Fruit fly (Drosophila melanogaster) whole organism, embryonic: ENCODE data around the gene simj.
A peak's percentile ranks its signal among the peaks of the same experiment; 100 is the strongest.

Experiments
- Ada2b ChIP-seq: fragments of 200-800 bp; sonication (Bioruptor generic); IDR thresholded peaks from 2 replicates; pipeline ENCODE4 v1.3.6; 2022; ENCODE audit warnings: missing biosample characterization, missing genetic modification characterization
- Asciz ChIP-seq: fragments of 200-800 bp; sonication (Bioruptor generic); optimal IDR thresholded peaks from 2 replicates; lab custom pipeline; 2017; ENCODE audit warnings: missing biosample characterization, mild to moderate bottlenecking, missing genetic modification characterization, missing genetic modification reagents
- BEAF-32 ChIP-seq: fragments of 200-800 bp; sonication (Bioruptor generic); optimal IDR thresholded peaks from 3 replicates; lab custom pipeline; 2017; ENCODE audit warnings: missing biosample characterization, missing genetic modification characterization, mild to moderate bottlenecking, moderate library complexity, missing genetic modification reagents
- CG10147 ChIP-seq: fragments of 200-800 bp; sonication (Bioruptor generic); optimal IDR thresholded peaks from 2 replicates; lab custom pipeline; 2019; ENCODE audit warnings: missing biosample characterization, mild to moderate bottlenecking, missing genetic modification characterization, moderate library complexity
- CG10543 ChIP-seq: fragments of 200-800 bp; sonication (Bioruptor generic); optimal IDR thresholded peaks from 3 replicates; lab custom pipeline; 2017; ENCODE audit warnings: missing biosample characterization, mild to moderate bottlenecking, missing genetic modification characterization, moderate library complexity
- CG10654 ChIP-seq: fragments of 200-800 bp; sonication (Bioruptor generic); optimal IDR thresholded peaks from 2 replicates; lab custom pipeline; 2016; ENCODE audit warnings: missing biosample characterization, missing genetic modification characterization
- CG11093 ChIP-seq: fragments of 200-800 bp; sonication (Bioruptor generic); IDR thresholded peaks from 3 replicates; pipeline ENCODE4 v1.3.6; 2022; ENCODE audit warnings: missing biosample characterization, missing genetic modification characterization
- CG1233 ChIP-seq: fragments of 200-800 bp; sonication (Bioruptor generic); optimal IDR thresholded peaks from 4 replicates; lab custom pipeline; 2018; ENCODE audit warnings: missing biosample characterization, mild to moderate bottlenecking, missing genetic modification characterization
- CG12744 ChIP-seq: fragments of 200-800 bp; sonication (Bioruptor generic); optimal IDR thresholded peaks from 2 replicates; lab custom pipeline; 2016; ENCODE audit warnings: missing biosample characterization, missing genetic modification characterization
- CG13123 ChIP-seq: fragments of 200-800 bp; sonication (Bioruptor generic); optimal IDR thresholded peaks from 2 replicates; lab custom pipeline; 2016; ENCODE audit warnings: missing biosample characterization, missing genetic modification characterization
- CG17568 ChIP-seq: fragments of 200-800 bp; sonication (Bioruptor generic); optimal IDR thresholded peaks from 2 replicates; lab custom pipeline; 2018; ENCODE audit warnings: missing biosample characterization, mild to moderate bottlenecking, missing genetic modification characterization, moderate library complexity
- CG17612 ChIP-seq: fragments of 200-800 bp; sonication (Bioruptor generic); IDR thresholded peaks from 2 replicates; pipeline ENCODE4 v1.3.6; 2022; ENCODE audit warnings: missing biosample characterization, missing genetic modification characterization
- CG18262 ChIP-seq: fragments of 200-800 bp; optimal IDR thresholded peaks from 3 replicates; lab custom pipeline; 2019; ENCODE audit warnings: missing biosample characterization, mild to moderate bottlenecking, missing genetic modification characterization, moderate library complexity
- CG18476 ChIP-seq: fragments of 200-800 bp; sonication (Bioruptor generic); optimal IDR thresholded peaks from 2 replicates; lab custom pipeline; 2016; ENCODE audit warnings: missing biosample characterization, mild to moderate bottlenecking, missing genetic modification characterization
- CG18764 ChIP-seq: fragments of 200-800 bp; sonication (Bioruptor generic); optimal IDR thresholded peaks from 3 replicates; lab custom pipeline; 2016; ENCODE audit warnings: missing biosample characterization, missing genetic modification characterization
- CG30403 ChIP-seq: fragments of 200-800 bp; sonication (Bioruptor generic); optimal IDR thresholded peaks from 3 replicates; lab custom pipeline; 2016; ENCODE audit warnings: missing biosample characterization, missing genetic modification characterization
- CG31224 ChIP-seq: fragments of 200-800 bp; sonication (Bioruptor generic); IDR thresholded peaks from 2 replicates; pipeline ENCODE4 v1.3.6; 2022; ENCODE audit warnings: missing biosample characterization, missing genetic modification characterization
- CG4328 ChIP-seq: fragments of 200-800 bp; sonication (Bioruptor generic); optimal IDR thresholded peaks from 3 replicates; lab custom pipeline; 2017; ENCODE audit warnings: missing biosample characterization, missing genetic modification reagents, missing genetic modification characterization
- CG7372 ChIP-seq: fragments of 200-800 bp; sonication (Bioruptor generic); IDR thresholded peaks from 2 replicates; pipeline ENCODE4 v1.3.6; 2022; ENCODE audit warnings: missing biosample characterization, missing genetic modification characterization
- CG8765 ChIP-seq: fragments of 200-800 bp; sonication (Bioruptor generic); IDR thresholded peaks from 2 replicates; pipeline ENCODE4 v1.3.6; 2022; ENCODE audit warnings: missing biosample characterization, missing genetic modification characterization
- CG8924 ChIP-seq: fragments of 200-800 bp; optimal IDR thresholded peaks from 3 replicates; lab custom pipeline; 2019; ENCODE audit warnings: missing biosample characterization, mild to moderate bottlenecking, missing genetic modification characterization, moderate library complexity
- CG9817 ChIP-seq: fragments of 200-800 bp; sonication (Bioruptor generic); optimal IDR thresholded peaks from 2 replicates; lab custom pipeline; 2018; ENCODE audit warnings: missing biosample characterization, mild to moderate bottlenecking, missing genetic modification characterization, moderate library complexity
- CHES-1-like ChIP-seq: fragments of 200-800 bp; sonication (Bioruptor generic); optimal IDR thresholded peaks from 2 replicates; lab custom pipeline; 2016; ENCODE audit warnings: missing biosample characterization, missing genetic modification characterization
- D ChIP-seq, 2 experiments: fragments of 200-800 bp in 1 of 2; fragments of >200 bp in 1 of 2; sonication (Bioruptor generic) in 1 of 2; optimal IDR thresholded peaks; 2 replicates in 1 of 2; 3 replicates in 1 of 2; lab custom pipeline; 2017; ENCODE audit warnings: mild to moderate bottlenecking in 1 of 2, missing biosample characterization in 1 of 2, missing genetic modification characterization in 1 of 2, missing genetic modification reagents in 1 of 2
- HLH54F ChIP-seq: fragments of 200-800 bp; sonication (Bioruptor generic); optimal IDR thresholded peaks from 3 replicates; lab custom pipeline; 2016; ENCODE audit warnings: missing biosample characterization, missing genetic modification characterization
- Hr51 ChIP-seq, 2 experiments: fragments of 200-800 bp; sonication (Bioruptor generic); optimal IDR thresholded peaks; 2 replicates in 1 of 2; 3 replicates in 1 of 2; lab custom pipeline; 2016 to 2018; ENCODE audit warnings: missing biosample characterization in 2 of 2, missing genetic modification characterization in 2 of 2, mild to moderate bottlenecking in 1 of 2, moderate library complexity in 1 of 2
- Hr78 ChIP-seq, 2 experiments: fragments of 200-800 bp in 1 of 2; fragments of >200 bp in 1 of 2; sonication (Bioruptor generic) in 1 of 2; optimal IDR thresholded peaks; 2 replicates each; lab custom pipeline; 2017 to 2019; ENCODE audit warnings: missing biosample characterization in 2 of 2, missing genetic modification characterization in 2 of 2, mild to moderate bottlenecking in 1 of 2, moderate library complexity in 1 of 2
- NC2β ChIP-seq: fragments of 200-800 bp; sonication (Bioruptor generic); optimal IDR thresholded peaks from 2 replicates; lab custom pipeline; 2016; ENCODE audit warnings: missing biosample characterization, missing genetic modification characterization
- PHDP ChIP-seq: fragments of 200-800 bp; sonication (Bioruptor generic); optimal IDR thresholded peaks from 3 replicates; lab custom pipeline; 2018; ENCODE audit warnings: missing biosample characterization, mild to moderate bottlenecking, missing genetic modification characterization, moderate library complexity
- Taf1 ChIP-seq: fragments of 200-800 bp; sonication (Bioruptor generic); IDR thresholded peaks from 2 replicates; pipeline ENCODE4 v1.3.6; 2022; ENCODE audit warnings: missing biosample characterization, missing genetic modification characterization
- br ChIP-seq: fragments of >200 bp; optimal IDR thresholded peaks from 2 replicates; lab custom pipeline; 2017
- croc ChIP-seq: fragments of 200-800 bp; sonication (Bioruptor generic); conservative IDR thresholded peaks from 3 replicates; pipeline ENCODE4 v1.3.6; 2022; ENCODE audit warnings: missing biosample characterization, missing genetic modification characterization
- disco-r ChIP-seq: fragments of 200-800 bp; sonication (Bioruptor generic); optimal IDR thresholded peaks from 2 replicates; lab custom pipeline; 2016; ENCODE audit warnings: missing biosample characterization, missing genetic modification characterization
- dysf ChIP-seq: fragments of 200-800 bp; sonication (Bioruptor generic); IDR thresholded peaks from 3 replicates; pipeline ENCODE4 v1.3.6; 2022; ENCODE audit warnings: missing biosample characterization, missing genetic modification characterization
- emc ChIP-seq: fragments of 200-800 bp; sonication (Bioruptor generic); optimal IDR thresholded peaks from 2 replicates; lab custom pipeline; 2016; ENCODE audit warnings: missing biosample characterization, missing genetic modification characterization
- en ChIP-seq: fragments of 200-800 bp; sonication (Bioruptor generic); optimal IDR thresholded peaks from 2 replicates; lab custom pipeline; 2016; ENCODE audit warnings: missing biosample characterization, missing genetic modification characterization
- fd102C ChIP-seq: fragments of 200-800 bp; sonication (Bioruptor generic); optimal IDR thresholded peaks from 2 replicates; lab custom pipeline; 2018; ENCODE audit warnings: missing biosample characterization, mild to moderate bottlenecking, missing genetic modification characterization, moderate library complexity
- gce ChIP-seq: fragments of 200-800 bp; sonication (Bioruptor generic); IDR thresholded peaks from 3 replicates; pipeline ENCODE4 v1.3.6; 2022; ENCODE audit warnings: missing biosample characterization, missing genetic modification characterization
- onecut ChIP-seq: fragments of 200-800 bp; sonication (Bioruptor generic); IDR thresholded peaks from 2 replicates; pipeline ENCODE4 v1.3.6; 2022; ENCODE audit warnings: missing biosample characterization, missing genetic modification characterization
- pb ChIP-seq: fragments of 200-800 bp; sonication (Bioruptor generic); optimal IDR thresholded peaks from 3 replicates; lab custom pipeline; 2016; ENCODE audit warnings: missing biosample characterization, missing genetic modification characterization
- pros ChIP-seq: fragments of 200-800 bp; sonication (Bioruptor generic); optimal IDR thresholded peaks from 3 replicates; lab custom pipeline; 2019; ENCODE audit warnings: missing biosample characterization, mild to moderate bottlenecking, missing genetic modification characterization, moderate library complexity
- run ChIP-seq: fragments of 200-800 bp; sonication (Bioruptor generic); optimal IDR thresholded peaks from 3 replicates; lab custom pipeline; 2018; ENCODE audit warnings: missing biosample characterization, mild to moderate bottlenecking, missing genetic modification characterization
- sens-2 ChIP-seq: fragments of 200-800 bp; sonication (Bioruptor generic); IDR thresholded peaks from 2 replicates; pipeline ENCODE4 v1.3.6; 2022; ENCODE audit warnings: missing biosample characterization, missing genetic modification characterization
- sima ChIP-seq: fragments of 200-800 bp; sonication (Bioruptor generic); optimal IDR thresholded peaks from 2 replicates; lab custom pipeline; 2016; ENCODE audit warnings: missing biosample characterization, missing genetic modification characterization
- slp2 ChIP-seq: fragments of 200-800 bp; sonication (Bioruptor generic); optimal IDR thresholded peaks from 2 replicates; lab custom pipeline; 2016; ENCODE audit warnings: missing biosample characterization, missing genetic modification characterization
- tin ChIP-seq: fragments of 200-800 bp; sonication (Bioruptor generic); optimal IDR thresholded peaks from 3 replicates; lab custom pipeline; 2016; ENCODE audit warnings: missing biosample characterization, missing genetic modification characterization
- trem ChIP-seq: fragments of 200-800 bp; optimal IDR thresholded peaks from 3 replicates; lab custom pipeline; 2019; ENCODE audit warnings: missing biosample characterization, mild to moderate bottlenecking, missing genetic modification characterization, moderate library complexity
- wdn ChIP-seq: fragments of 200-800 bp; sonication (Bioruptor generic); IDR thresholded peaks from 2 replicates; pipeline ENCODE4 v1.3.6; 2022; ENCODE audit warnings: missing biosample characterization, missing genetic modification characterization
- zen ChIP-seq: fragments of 200-800 bp; sonication (Bioruptor generic); optimal IDR thresholded peaks from 3 replicates; lab custom pipeline; 2018; ENCODE audit warnings: missing biosample characterization, mild to moderate bottlenecking, missing genetic modification characterization, moderate library complexity

simj gene

DNA sequence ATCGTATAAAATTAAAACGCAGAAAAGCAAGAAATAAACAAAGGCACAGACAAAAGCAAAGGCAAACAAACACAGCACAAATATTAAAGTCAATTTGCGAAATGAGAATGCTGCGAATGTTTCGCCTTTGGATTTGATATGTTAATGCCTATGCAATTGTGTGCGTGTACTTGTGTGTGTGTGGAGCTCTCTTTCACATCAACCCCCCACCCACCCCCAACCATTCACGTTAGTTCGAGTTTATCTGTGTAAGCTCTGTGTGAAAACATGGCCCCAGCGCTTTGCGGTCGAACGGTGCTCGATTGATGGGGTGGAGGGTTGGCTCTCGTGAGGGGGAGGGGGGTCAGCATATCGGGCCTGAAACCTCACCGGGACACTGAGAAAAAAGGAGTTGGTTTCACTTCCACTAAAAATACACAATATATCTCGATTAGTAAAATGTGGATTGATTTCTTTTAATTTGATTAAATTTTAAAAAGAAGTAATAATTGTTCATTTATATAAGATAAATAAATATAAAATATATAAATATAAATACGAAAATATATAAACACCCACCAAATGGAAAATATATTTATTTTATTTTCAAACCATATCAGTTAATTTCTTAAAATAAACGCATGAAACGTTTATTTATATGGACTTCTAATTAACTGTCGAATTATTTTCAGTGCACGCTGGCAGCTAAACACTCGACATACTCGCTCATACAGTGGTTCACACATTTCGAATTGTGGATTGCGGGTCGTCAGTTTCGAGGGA is 74.0 kb downstream of the simj start (continued):
- TF ChIP-seq Asciz (GFP tag; lab: Kevin White, UChicago) (peak; percentile 85), run (no peak), zen (peak; percentile 55), CG12744 (no peak), CHES-1-like (no peak), CG17568 (GFP tag; lab: Kevin White, UChicago) (peak; percentile 6), croc (GFP tag; lab: Robert Waterston, UW) (peak; percentile 61; the same call in 2 of the 3 replicates), CG4328 (peak; percentile 75), CG7372 (GFP tag; lab: Robert Waterston, UW) (peak; percentile 86), Ada2b (GFP tag; lab: Robert Waterston, UW) (peak; percentile 64), disco-r (GFP tag; lab: Kevin White, UChicago) (no peak), BEAF-32 (GFP tag; lab: Kevin White, UChicago) (no peak), CG9817 (tag; lab: Kevin White, UChicago) (peak; percentile 63), sens-2 (peak; percentile 19; the same call in 1 of the 2 replicates), CG18262 (tag; lab: Kevin White, UChicago) (peak; percentile 93), CG18764 (GFP tag; lab: Kevin White, UChicago) (peak; percentile 63), CG30403 (GFP tag; lab: Kevin White, UChicago) (peak; percentile 71), D (optimal IDR thresholded peaks at IDR 0.05; lab: Kevin White, UChicago) (no peak), D (GFP tag; optimal IDR thresholded peaks at IDR 0.05; lab: Kevin White, UChicago) (peak; percentile 85), CG11093 (GFP tag; lab: Robert Waterston, UW) (peak; percentile 64; the same call in 2 of the 3 replicates), CG10147 (peak; percentile 91), CG17612 (GFP tag; lab: Robert Waterston, UW) (peak; percentile 63), wdn (peak; percentile 56), onecut (GFP tag; lab: Robert Waterston, UW) (peak; percentile 59; the same call in 1 of the 2 replicates), CG13123 (GFP tag; lab: Kevin White, UChicago) (peak; percentile 29), gce (GFP tag; lab: Robert Waterston, UW) (peak; percentile 70; the same call in 2 of the 3 replicates), CG1233 (GFP tag; lab: Kevin White, UChicago) (peak; percentile 72), tin (GFP tag; lab: Kevin White, UChicago) (peak; percentile 64), CG10654 (GFP tag; lab: Kevin White, UChicago) (peak; percentile 56), pros (GFP tag; lab: Kevin White, UChicago) (no peak), fd102C (GFP tag; lab: Kevin White, UChicago) (no peak), sima (no peak), HLH54F (GFP tag; lab: Kevin White, UChicago) (no peak), Taf1 (GFP tag; lab: Robert Waterston, UW) (peak; percentile 69), pb (no peak), Hr51 (GFP tag; optimal IDR thresholded peaks at IDR 0.05; lab: Kevin White, UChicago) (peak; percentile 22 to 89), trem (tag; lab: Kevin White, UChicago) (peak; percentile 74), CG10543 (peak; percentile 83), CG8765 (GFP tag; lab: Robert Waterston, UW) (peak; percentile 7; the same call in 1 of the 2 replicates), dysf (peak; percentile 90), slp2 (no peak), CG31224 (GFP tag; lab: Robert Waterston, UW) (peak; percentile 52), NC2β (GFP tag; lab: Kevin White, UChicago) (no peak), emc (GFP tag; lab: Kevin White, UChicago) (no peak), CG8924 (tag; lab: Kevin White, UChicago) (peak; percentile 95), en (GFP tag; lab: Kevin White, UChicago) (no peak), CG18476 (GFP tag; lab: Kevin White, UChicago) (no peak), Hr78 (GFP tag; optimal IDR thresholded peaks at IDR 0.05; lab: Kevin White, UChicago) (no peak), PHDP (tag; lab: Kevin White, UChicago) (peak; percentile 76), br (lab: Kevin White, UChicago) (no peak)
